Fruit fly (Drosophila melanogaster): ENCODE results near the gene CG33509.

The CG33509 gene

dm6 chr2L:21102399-21103108 lies 16.2 kb upstream of the CG33509 start, which contains the start of gene CG9257 (continued):
- TF ChIP-seq hkb (optimal IDR thresholded peaks at IDR 0.05) = peak; percentile 17
- no peak for TF ChIP-seq hkb (GFP tag; IDR thresholded peaks at IDR 0.05)
- TF ChIP-seq tna (GFP tag; IDR thresholded peaks at IDR 0.05; ENCODE audit: partially characterized antibody) = no peak
- no peak for TF ChIP-seq pb (GFP tag; optimal IDR thresholded peaks at IDR 0.05)
- TF ChIP-seq CG9437 (GFP tag; optimal IDR thresholded peaks at IDR 0.05) = no peak
- peak; percentile 97 for TF ChIP-seq dm (GFP tag; optimal IDR thresholded peaks at IDR 0.05)
- TF ChIP-seq shn (GFP tag; optimal IDR thresholded peaks at IDR 0.05) = no peak
- TF ChIP-seq en (GFP tag; optimal IDR thresholded peaks at IDR 0.05) = no peak
- no peak for TF ChIP-seq gcm2 (GFP tag; optimal IDR thresholded peaks at IDR 0.05)
- no peak for TF ChIP-seq cad (GFP tag; optimal IDR thresholded peaks at IDR 0.05)
- TF ChIP-seq CG2116 (GFP tag; optimal IDR thresholded peaks at IDR 0.05) = peak; percentile 36
- TF ChIP-seq CG9876 (GFP tag; optimal IDR thresholded peaks at IDR 0.05) = no peak
- TF ChIP-seq Chrac-16 (GFP tag; optimal IDR thresholded peaks at IDR 0.05) = no peak
- TF ChIP-seq tgo (GFP tag; IDR thresholded peaks at IDR 0.05) = no peak
- TF ChIP-seq grau (tag; optimal IDR thresholded peaks at IDR 0.05) = peak; percentile 90
- TF ChIP-seq CG1529 (GFP tag; optimal IDR thresholded peaks at IDR 0.05) = no peak
- no peak for TF ChIP-seq Optix (GFP tag; IDR thresholded peaks at IDR 0.05)
- TF ChIP-seq CG34422 (GFP tag; IDR thresholded peaks at IDR 0.05) = no peak
- TF ChIP-seq Usf (GFP tag; optimal IDR thresholded peaks at IDR 0.05) = no peak
- TF ChIP-seq Kr (GFP tag; optimal IDR thresholded peaks at IDR 0.05) = no peak
- TF ChIP-seq fu2 (GFP tag; optimal IDR thresholded peaks at IDR 0.05) = peak; percentile 64
- TF ChIP-seq Spps (tag; optimal IDR thresholded peaks at IDR 0.05) = no peak
- no peak for TF ChIP-seq ewg (GFP tag; optimal IDR thresholded peaks at IDR 0.05)
- TF ChIP-seq kay (GFP tag; optimal IDR thresholded peaks at IDR 0.05) = no peak
- peak; percentile 6 for TF ChIP-seq Side (GFP tag; optimal IDR thresholded peaks at IDR 0.05)
- peak; percentile 18 for TF ChIP-seq zen (tag; optimal IDR thresholded peaks at IDR 0.05)
- TF ChIP-seq fd102C (GFP tag; optimal IDR thresholded peaks at IDR 0.05) = no peak
- TF ChIP-seq Dll (GFP tag; IDR thresholded peaks at IDR 0.05; ENCODE audit: partially characterized antibody) = 0 out of 4 replicates have a peak, but pooled peaks have one; percentile 30
- TF ChIP-seq lola (GFP tag; optimal IDR thresholded peaks at IDR 0.05) = no peak
- TF ChIP-seq onecut (GFP tag; IDR thresholded peaks at IDR 0.05) = no peak
- no peak for TF ChIP-seq mld (GFP tag; IDR thresholded peaks at IDR 0.05; ENCODE audit: partially characterized antibody)
- no peak for TF ChIP-seq crc (GFP tag; optimal IDR thresholded peaks at IDR 0.05)
- no peak for TF ChIP-seq peb (GFP tag; IDR thresholded peaks at IDR 0.05)
- peak; percentile 3 for TF ChIP-seq Fer1 (GFP tag; optimal IDR thresholded peaks at IDR 0.05)
- no peak for TF ChIP-seq ase (GFP tag; IDR thresholded peaks at IDR 0.05)
- TF ChIP-seq Hsf (GFP tag; optimal IDR thresholded peaks at IDR 0.05) = no peak
- TF ChIP-seq CG43689 (GFP tag; IDR thresholded peaks at IDR 0.05) = no peak
- no peak for TF ChIP-seq NC2α (GFP tag; optimal IDR thresholded peaks at IDR 0.05)
- no peak for TF ChIP-seq NC2β (GFP tag; optimal IDR thresholded peaks at IDR 0.05)
- no peak for TF ChIP-seq CG7372 (GFP tag; IDR thresholded peaks at IDR 0.05)
- TF ChIP-seq CG2129 (GFP tag; IDR thresholded peaks at IDR 0.05; ENCODE audit: partially characterized antibody) = no peak
- TF ChIP-seq GATAe (GFP tag; conservative IDR thresholded peaks at IDR 0.05) = no peak
- no peak for TF ChIP-seq BtbVII (GFP tag; optimal IDR thresholded peaks at IDR 0.05)
- TF ChIP-seq slou (GFP tag; optimal IDR thresholded peaks at IDR 0.05) = no peak
- no peak for TF ChIP-seq CG17568 (GFP tag; optimal IDR thresholded peaks at IDR 0.05)
- TF ChIP-seq CG17912 (GFP tag; optimal IDR thresholded peaks at IDR 0.05) = no peak
- TF ChIP-seq fd64A (GFP tag; optimal IDR thresholded peaks at IDR 0.05) = no peak
- no peak for TF ChIP-seq tap (tag; optimal IDR thresholded peaks at IDR 0.05)
- no peak for TF ChIP-seq cwo (GFP tag; optimal IDR thresholded peaks at IDR 0.05)
- no peak for TF ChIP-seq CG18619 (GFP tag; optimal IDR thresholded peaks at IDR 0.05)
- TF ChIP-seq CG30431 (GFP tag; optimal IDR thresholded peaks at IDR 0.05) = no peak
